Worm (Caenorhabditis elegans) whole organism, L1 larva: ENCODE data around the gene AH10.2.

Experiments used
- C04F5.9 ChIP-seq: sonication (generic microtip); optimal IDR thresholded peaks from 2 replicates; lab custom pipeline; 2016; ENCODE audit warnings: missing genetic modification characterization, missing compliant biosample characterization
- C34B4.2 ChIP-seq: sonication (generic microtip); optimal IDR thresholded peaks from 2 replicates; lab custom pipeline; 2017; ENCODE audit warnings: mild to moderate bottlenecking, missing genetic modification characterization, missing compliant biosample characterization
- Y116A8C.19 ChIP-seq: sonication (generic microtip); optimal IDR thresholded peaks from 2 replicates; lab custom pipeline; 2016; ENCODE audit warnings: missing compliant biosample characterization, missing genetic modification characterization, borderline replicate concordance
- alr-1 ChIP-seq: fragments of 200-800 bp; sonication (Bioruptor generic); optimal IDR thresholded peaks from 2 replicates; lab custom pipeline; 2018; ENCODE audit warnings: borderline replicate concordance, mild to moderate bottlenecking, missing genetic modification characterization, missing compliant biosample characterization
- aly-2 ChIP-seq: fragments of 150-350 bp; optimal IDR thresholded peaks from 2 replicates; lab custom pipeline; 2014; ENCODE audit warnings: missing biosample characterization, missing genetic modification characterization
- ceh-88 ChIP-seq: fragments of 200-800 bp; sonication (Bioruptor generic); IDR thresholded peaks from 2 replicates; pipeline ENCODE4 v1.3.6; 2022; ENCODE audit warnings: missing genetic modification characterization, missing compliant biosample characterization
- dsc-1 ChIP-seq: sonication (generic microtip); optimal IDR thresholded peaks from 2 replicates; lab custom pipeline; 2016; ENCODE audit warnings: mild to moderate bottlenecking, missing genetic modification characterization, missing compliant biosample characterization
- efl-1 ChIP-seq, 4 experiments: fragments of 150-350 bp; optimal IDR thresholded peaks in 3 of 4; peaks in 1 of 4; 1 replicate in 1 of 4; 2 replicates in 3 of 4; lab custom pipeline; 2014; ENCODE audit warnings: missing biosample characterization in 2 of 4, missing genetic modification characterization in 2 of 4, missing genetic modification reagents in 2 of 4
- egl-13 ChIP-seq: sonication (generic microtip); optimal IDR thresholded peaks from 2 replicates; lab custom pipeline; 2016; ENCODE audit warnings: missing genotype, missing genetic modification reagents, missing genetic modification characterization, missing compliant biosample characterization
- egl-27 ChIP-seq, 2 experiments: fragments of 150-350 bp in 1 of 2; sonication (generic microtip); optimal IDR thresholded peaks; 3 replicates each; lab custom pipeline; 2017 to 2018; ENCODE audit warnings: missing biosample characterization in 2 of 2, missing genetic modification characterization in 2 of 2, missing genetic modification reagents in 2 of 2
- elt-3 ChIP-seq, 6 experiments: fragments of 150-350 bp in 1 of 6; sonication (generic microtip); optimal IDR thresholded peaks; 2 replicates each; lab custom pipeline; 2017 to 2018; ENCODE audit warnings: missing biosample characterization in 6 of 6, missing genetic modification characterization in 6 of 6, inconsistent platforms in 1 of 6
- ets-5 ChIP-seq: fragments of 200-800 bp; sonication (Bioruptor generic); IDR thresholded peaks from 2 replicates; pipeline ENCODE4 v1.3.6; 2022; ENCODE audit warnings: missing genetic modification characterization, missing compliant biosample characterization
- fkh-8 ChIP-seq: sonication (generic microtip); optimal IDR thresholded peaks from 2 replicates; lab custom pipeline; 2016; ENCODE audit warnings: mild to moderate bottlenecking, missing genetic modification characterization, missing compliant biosample characterization
- fos-1 ChIP-seq: fragments of 150-350 bp; optimal IDR thresholded peaks from 2 replicates; lab custom pipeline; 2014; ENCODE audit warnings: missing biosample characterization, missing genetic modification characterization
- hlh-4 ChIP-seq: sonication (generic microtip); optimal IDR thresholded peaks from 2 replicates; lab custom pipeline; 2016; ENCODE audit warnings: mild to moderate bottlenecking, missing genetic modification characterization, missing compliant biosample characterization
- lin-13 ChIP-seq: fragments of 150-350 bp; optimal IDR thresholded peaks from 2 replicates; lab custom pipeline; 2014; ENCODE audit warnings: missing biosample characterization, missing genetic modification reagents, missing genetic modification characterization
- lin-15B ChIP-seq: fragments of 150-350 bp; sonication (generic microtip); optimal IDR thresholded peaks from 3 replicates; lab custom pipeline; 2014; ENCODE audit warnings: missing biosample characterization, missing genetic modification characterization
- lin-35 ChIP-seq, 2 experiments: fragments of 150-350 bp; optimal IDR thresholded peaks; 2 replicates each; lab custom pipeline; 2014; ENCODE audit warnings: missing biosample characterization in 2 of 2, missing genetic modification characterization in 2 of 2, missing genetic modification reagents in 2 of 2
- lir-3 ChIP-seq: sonication (generic microtip); optimal IDR thresholded peaks from 2 replicates; lab custom pipeline; 2016; ENCODE audit warnings: mild to moderate bottlenecking, missing genetic modification characterization, moderate library complexity, missing compliant biosample characterization; ENCODE audit not compliant: poor library complexity
- mab-9 ChIP-seq: fragments of 200-800 bp; sonication (Bioruptor generic); IDR thresholded peaks from 2 replicates; pipeline ENCODE4 v1.3.6; 2022; ENCODE audit warnings: missing genetic modification reagents, missing genetic modification characterization, missing compliant biosample characterization
- mdl-1 ChIP-seq, 2 experiments: fragments of 150-350 bp; optimal IDR thresholded peaks; 2 replicates each; lab custom pipeline; 2014 to 2017; ENCODE audit warnings: missing biosample characterization in 2 of 2, missing genetic modification characterization in 2 of 2, inconsistent platforms in 1 of 2
- mep-1 ChIP-seq: fragments of 150-350 bp; optimal IDR thresholded peaks from 2 replicates; lab custom pipeline; 2014; ENCODE audit warnings: missing biosample characterization, missing genetic modification characterization
- nhr-12 ChIP-seq: sonication (generic microtip); optimal IDR thresholded peaks from 2 replicates; lab custom pipeline; 2017; ENCODE audit warnings: missing biosample characterization, missing genetic modification characterization
- nhr-19 ChIP-seq: fragments of 200-800 bp; sonication (Bioruptor generic); conservative IDR thresholded peaks from 2 replicates; pipeline ENCODE4 v1.3.6; 2022; ENCODE audit warnings: missing genetic modification characterization, missing compliant biosample characterization
- nhr-20 ChIP-seq: sonication (generic microtip); optimal IDR thresholded peaks from 2 replicates; lab custom pipeline; 2016; ENCODE audit warnings: mild to moderate bottlenecking, missing genetic modification characterization, missing compliant biosample characterization
- nhr-47 ChIP-seq: sonication (generic microtip); optimal IDR thresholded peaks from 2 replicates; lab custom pipeline; 2016; ENCODE audit warnings: mild to moderate bottlenecking, missing genetic modification characterization, moderate library complexity, missing compliant biosample characterization
- nhr-77 ChIP-seq: fragments of 150-350 bp; optimal IDR thresholded peaks from 2 replicates; lab custom pipeline; 2014; ENCODE audit warnings: missing biosample characterization, missing genetic modification characterization
- nhr-85 ChIP-seq: sonication (generic microtip); peaks from one replicate; lab custom pipeline; 2016; ENCODE audit warnings: missing genetic modification characterization, inconsistent platforms, missing compliant biosample characterization
- pqm-1 ChIP-seq: sonication (generic microtip); optimal IDR thresholded peaks from 3 replicates; lab custom pipeline; 2017; ENCODE audit warnings: missing biosample characterization, missing genetic modification characterization
- snpc-4 ChIP-seq: fragments of 150-350 bp; optimal IDR thresholded peaks from 2 replicates; lab custom pipeline; 2014; ENCODE audit warnings: missing biosample characterization, missing genetic modification characterization
- sptf-1 ChIP-seq: fragments of 150-350 bp; optimal IDR thresholded peaks from 2 replicates; lab custom pipeline; 2014; ENCODE audit warnings: missing biosample characterization, missing genetic modification characterization
- sup-37 ChIP-seq: fragments of 200-800 bp; sonication (Bioruptor generic); optimal IDR thresholded peaks from 2 replicates; lab custom pipeline; 2018; ENCODE audit warnings: mild to moderate bottlenecking, missing genetic modification characterization, missing compliant biosample characterization
- tbx-2 ChIP-seq: sonication (generic microtip); optimal IDR thresholded peaks from 2 replicates; lab custom pipeline; 2016; ENCODE audit warnings: missing genetic modification characterization, missing compliant biosample characterization
- unc-62 ChIP-seq: fragments of 150-350 bp; optimal IDR thresholded peaks from 2 replicates; lab custom pipeline; 2014; ENCODE audit warnings: missing biosample characterization, missing genetic modification reagents, missing genetic modification characterization
- vab-15 ChIP-seq: sonication (generic microtip); optimal IDR thresholded peaks from 2 replicates; lab custom pipeline; 2017; ENCODE audit warnings: missing genotype, mild to moderate bottlenecking, missing genetic modification characterization, missing compliant biosample characterization
- xbp-1 ChIP-seq: sonication (generic microtip); optimal IDR thresholded peaks from 2 replicates; lab custom pipeline; 2016; ENCODE audit warnings: missing genetic modification characterization, missing compliant biosample characterization
- zag-1 ChIP-seq: fragments of 150-350 bp; optimal IDR thresholded peaks from 2 replicates; lab custom pipeline; 2014; ENCODE audit warnings: missing biosample characterization, missing genetic modification characterization
- ztf-11 ChIP-seq, 2 experiments: sonication (generic microtip); optimal IDR thresholded peaks; 2 replicates each; lab custom pipeline; 2016 to 2017; ENCODE audit warnings: missing genetic modification characterization in 2 of 2, missing biosample characterization in 1 of 2, missing compliant biosample characterization in 1 of 2

AH10.2 gene

DNA sequence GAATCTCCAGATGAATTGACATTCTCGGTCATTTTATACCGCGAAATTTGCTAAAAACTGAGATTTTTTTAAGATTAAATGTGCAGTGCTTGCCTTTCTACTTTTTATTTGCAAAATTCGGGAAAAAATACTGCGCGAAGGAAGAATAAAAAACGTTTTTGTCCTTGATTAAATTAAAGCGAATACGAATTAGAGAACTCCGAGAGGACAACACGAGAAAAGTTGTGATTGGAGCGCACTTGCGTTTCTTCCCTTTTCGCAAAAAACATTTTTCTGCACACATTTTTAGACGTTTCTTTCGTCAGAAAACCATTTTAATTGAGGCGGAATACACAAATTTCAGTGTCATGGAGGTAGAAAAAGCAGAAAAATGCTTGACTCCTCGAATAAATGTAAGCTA, 28.9 kb downstream of the AH10.2 start, which contains the start of the genes trm-1 and ints-2 (continued):
- TF ChIP-seq Y116A8C.19 (tag; lab: Kevin White, UChicago) (no peak), nhr-85 (tag; lab: Kevin White, UChicago) (peak; percentile 86), lin-15B (peak; percentile 86), fkh-8 (peak; percentile 48), nhr-20 (peak; percentile 68), ztf-11 (tag; optimal IDR thresholded peaks at IDR 0.05; lab: Kevin White, UChicago) (peak in 1 of 2 experiments; percentile 55), mep-1 (peak; percentile 83), efl-1 (optimal IDR thresholded peaks at IDR 0.05; lab: Kevin White, UChicago) (peak; percentile 78 to 79), efl-1 (GFP tag; optimal IDR thresholded peaks at IDR 0.05 in 1 of 2; lab: Kevin White, UChicago) (peak; percentile 73 to 97), nhr-12 (tag; lab: Kevin White, UChicago) (no peak), zag-1 (tag; lab: Kevin White, UChicago) (no peak), elt-3 (tag; optimal IDR thresholded peaks at IDR 0.05; lab: Kevin White, UChicago) (peak in 1 of 6 experiments; percentile 5), ets-5 (GFP tag; lab: Robert Waterston, UW) (no peak), sptf-1 (tag; lab: Kevin White, UChicago) (no peak), pqm-1 (tag; lab: Kevin White, UChicago) (no peak), nhr-77 (tag; lab: Kevin White, UChicago) (peak; percentile 33), egl-27 (tag; optimal IDR thresholded peaks at IDR 0.05; lab: Kevin White, UChicago) (no peak), lin-13 (GFP tag; lab: Kevin White, UChicago) (peak; percentile 41), egl-13 (tag; lab: Kevin White, UChicago) (no peak), lir-3 (tag; lab: Kevin White, UChicago) (peak; percentile 40), unc-62 (GFP tag; lab: Kevin White, UChicago) (no peak), alr-1 (tag; lab: Kevin White, UChicago) (no peak), C04F5.9 (tag; lab: Kevin White, UChicago) (peak; percentile 12), xbp-1 (peak; percentile 64), nhr-47 (tag; lab: Kevin White, UChicago) (peak; percentile 81), dsc-1 (tag; lab: Kevin White, UChicago) (peak; percentile 71), sup-37 (GFP tag; lab: Kevin White, UChicago) (no peak), aly-2 (tag; lab: Kevin White, UChicago) (peak; percentile 21), nhr-19 (peak; percentile 52), hlh-4 (tag; lab: Kevin White, UChicago) (no peak), tbx-2 (peak; percentile 67), vab-15 (tag; lab: Kevin White, UChicago) (peak; percentile 50)

DNA sequence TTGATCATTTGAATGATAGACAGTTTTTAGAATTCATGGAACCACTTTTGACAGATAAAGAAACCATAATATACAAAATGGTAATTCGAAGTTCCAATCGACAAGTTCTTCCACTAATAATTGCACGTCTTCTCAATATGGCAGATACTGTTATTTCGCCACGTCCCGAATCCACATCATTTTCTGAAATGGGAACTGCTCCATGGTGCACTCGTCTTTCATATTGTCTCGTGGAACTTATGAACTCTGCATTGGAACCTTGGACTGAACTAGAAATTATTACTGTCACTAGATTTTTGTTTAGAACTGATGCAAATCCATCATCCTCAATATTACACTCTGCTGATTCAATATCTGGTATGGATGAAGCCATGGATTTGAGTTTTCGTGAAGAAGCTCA, 30.5 kb downstream of the AH10.2 start:
- TF ChIP-seq C34B4.2 (tag; lab: Kevin White, UChicago) (no peak), fos-1 (tag; lab: Kevin White, UChicago) (no peak), mdl-1 (tag; optimal IDR thresholded peaks at IDR 0.05; lab: Kevin White, UChicago) (no peak), nhr-12 (tag; lab: Kevin White, UChicago) (no peak), lin-35 (GFP tag; optimal IDR thresholded peaks at IDR 0.05; lab: Kevin White, UChicago) (no peak), snpc-4 (tag; lab: Kevin White, UChicago) (no peak), ceh-88 (no peak), mab-9 (no peak)

DNA sequence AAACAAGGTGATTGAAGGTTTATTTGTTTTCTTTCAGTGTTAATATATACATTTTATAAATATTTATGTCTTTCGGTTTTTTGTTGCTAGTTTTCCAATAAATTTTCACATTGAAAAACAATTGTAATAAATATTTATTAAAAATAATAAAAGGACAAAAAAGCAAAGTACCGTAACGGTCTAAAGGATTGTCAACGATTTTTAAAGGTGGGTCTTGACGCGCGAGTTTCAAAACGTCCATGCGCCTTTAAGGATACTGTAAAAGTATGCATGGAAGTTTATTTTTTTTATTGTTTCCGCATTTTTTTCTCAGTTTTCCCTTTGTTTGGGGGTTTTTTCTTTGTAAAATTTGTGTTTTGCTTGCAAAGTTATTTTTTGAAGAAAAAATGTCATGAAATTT, 36.3 kb downstream of the AH10.2 start:
- TF ChIP-seq mep-1 (no peak), efl-1 (optimal IDR thresholded peaks at IDR 0.05; lab: Kevin White, UChicago) (no peak), efl-1 (GFP tag; optimal IDR thresholded peaks at IDR 0.05 in 1 of 2; lab: Kevin White, UChicago) (peak in 1 of 2 experiments; percentile 20), Y116A8C.19 (tag; lab: Kevin White, UChicago) (no peak)
